Worm (Caenorhabditis elegans) whole organism, L3 larva: ENCODE measurements around the gene chs-2.

Source experiments
- R02D3.7 ChIP-seq: fragments of 150-350 bp; optimal IDR thresholded peaks from 2 replicates; lab custom pipeline; 2014; ENCODE audit warnings: missing biosample characterization, missing genetic modification characterization
- ZK546.5 ChIP-seq: sonication (generic microtip); optimal IDR thresholded peaks from 2 replicates; lab custom pipeline; 2017; ENCODE audit warnings: missing biosample characterization, missing genetic modification characterization
- aly-2 ChIP-seq: fragments of 150-350 bp; optimal IDR thresholded peaks from 2 replicates; lab custom pipeline; 2014; ENCODE audit warnings: missing biosample characterization, missing genetic modification characterization
- ama-1 ChIP-seq: fragments of 150-350 bp; optimal IDR thresholded peaks from 2 replicates; lab custom pipeline; 2018
- ceh-9 ChIP-seq: sonication (generic microtip); optimal IDR thresholded peaks from 2 replicates; lab custom pipeline; 2018; ENCODE audit warnings: missing biosample characterization, missing genetic modification characterization
- egl-5 ChIP-seq: fragments of 150-350 bp; optimal IDR thresholded peaks from 2 replicates; lab custom pipeline; 2017; ENCODE audit warnings: missing biosample characterization, missing genetic modification reagents, missing genetic modification characterization, inconsistent platforms
- elt-1 ChIP-seq: fragments of 150-350 bp; optimal IDR thresholded peaks from 2 replicates; lab custom pipeline; 2014; ENCODE audit warnings: missing biosample characterization, missing genetic modification characterization
- elt-2 ChIP-seq: sonication (generic microtip); optimal IDR thresholded peaks from 2 replicates; lab custom pipeline; 2016; ENCODE audit warnings: missing genetic modification reagents, mild to moderate bottlenecking, missing genetic modification characterization, missing compliant biosample characterization
- elt-3 ChIP-seq, 3 experiments: fragments of 150-350 bp in 1 of 3; sonication (generic microtip) in 2 of 3; optimal IDR thresholded peaks; 2 replicates in 2 of 3; 4 replicates in 1 of 3; lab custom pipeline; 2014 to 2017; ENCODE audit warnings: missing biosample characterization in 3 of 3, missing genetic modification characterization in 3 of 3
- eor-1 ChIP-seq, 2 experiments: fragments of 150-350 bp; optimal IDR thresholded peaks; 2 replicates each; lab custom pipeline; 2014 to 2018; ENCODE audit warnings: missing biosample characterization in 2 of 2, missing genetic modification characterization in 2 of 2
- fkh-10 ChIP-seq: sonication (generic microtip); optimal IDR thresholded peaks from 2 replicates; lab custom pipeline; 2017; ENCODE audit warnings: missing biosample characterization, missing genetic modification reagents, missing genetic modification characterization
- fkh-2 ChIP-seq: fragments of 150-350 bp; optimal IDR thresholded peaks from 2 replicates; lab custom pipeline; 2014; ENCODE audit warnings: missing biosample characterization, missing genetic modification reagents, missing genetic modification characterization
- fos-1 ChIP-seq: fragments of 150-350 bp; optimal IDR thresholded peaks from 2 replicates; lab custom pipeline; 2014; ENCODE audit warnings: missing biosample characterization, missing genetic modification characterization
- hmg-11 ChIP-seq: sonication (generic microtip); optimal IDR thresholded peaks from 2 replicates; lab custom pipeline; 2016; ENCODE audit warnings: missing genetic modification characterization, missing compliant biosample characterization
- jun-1 ChIP-seq: fragments of 150-350 bp; optimal IDR thresholded peaks from 2 replicates; lab custom pipeline; 2014; ENCODE audit warnings: missing biosample characterization, missing genetic modification reagents, missing genetic modification characterization
- lin-15B ChIP-seq: fragments of 150-350 bp; optimal IDR thresholded peaks from 2 replicates; lab custom pipeline; 2014; ENCODE audit warnings: missing biosample characterization, missing genetic modification characterization
- lin-39 ChIP-seq: fragments of 150-350 bp; optimal IDR thresholded peaks from 2 replicates; lab custom pipeline; 2018; ENCODE audit warnings: missing biosample characterization, missing genetic modification reagents, missing genetic modification characterization
- lsy-12 ChIP-seq: sonication (generic microtip); optimal IDR thresholded peaks from 2 replicates; lab custom pipeline; 2016; ENCODE audit warnings: mild to moderate bottlenecking, missing genetic modification characterization, missing compliant biosample characterization
- mdl-1 ChIP-seq: fragments of 150-350 bp; optimal IDR thresholded peaks from 2 replicates; lab custom pipeline; 2014; ENCODE audit warnings: missing biosample characterization, missing genetic modification characterization
- nhr-11 ChIP-seq: fragments of 150-350 bp; optimal IDR thresholded peaks from 2 replicates; lab custom pipeline; 2014; ENCODE audit warnings: missing biosample characterization, missing genetic modification characterization
- nhr-12 ChIP-seq: fragments of 150-350 bp; optimal IDR thresholded peaks from 2 replicates; lab custom pipeline; 2014; ENCODE audit warnings: missing biosample characterization, missing genetic modification characterization
- nhr-23 ChIP-seq: fragments of 150-350 bp; optimal IDR thresholded peaks from 2 replicates; lab custom pipeline; 2014; ENCODE audit warnings: missing biosample characterization, missing genetic modification reagents, missing genetic modification characterization
- nhr-237 ChIP-seq: fragments of 150-350 bp; optimal IDR thresholded peaks from 2 replicates; lab custom pipeline; 2014; ENCODE audit warnings: missing biosample characterization, missing genetic modification characterization
- nhr-25 ChIP-seq: sonication (generic microtip); optimal IDR thresholded peaks from 2 replicates; lab custom pipeline; 2017; ENCODE audit warnings: missing biosample characterization, missing genetic modification characterization
- nhr-28 ChIP-seq: fragments of 150-350 bp; optimal IDR thresholded peaks from 2 replicates; lab custom pipeline; 2014; ENCODE audit warnings: missing biosample characterization, missing genetic modification characterization
- nhr-43 ChIP-seq: sonication (generic microtip); optimal IDR thresholded peaks from 2 replicates; lab custom pipeline; 2016; ENCODE audit warnings: mild to moderate bottlenecking, missing genetic modification characterization, missing compliant biosample characterization; ENCODE audit not compliant: poor library complexity, severe bottlenecking
- nhr-67 ChIP-seq: fragments of 150-350 bp; optimal IDR thresholded peaks from 2 replicates; lab custom pipeline; 2014; ENCODE audit warnings: missing biosample characterization, missing genetic modification characterization
- nhr-76 ChIP-seq: fragments of 150-350 bp; sonication (generic microtip); optimal IDR thresholded peaks from 5 replicates; lab custom pipeline; 2014; ENCODE audit warnings: missing biosample characterization, missing genetic modification characterization
- nhr-77 ChIP-seq: fragments of 150-350 bp; optimal IDR thresholded peaks from 2 replicates; lab custom pipeline; 2014; ENCODE audit warnings: missing biosample characterization, missing genetic modification characterization
- pha-4 ChIP-seq: fragments of 150-350 bp; optimal IDR thresholded peaks from 2 replicates; lab custom pipeline; 2014; ENCODE audit warnings: missing biosample characterization, missing genetic modification reagents, missing genetic modification characterization
- pqm-1 ChIP-seq: fragments of 150-350 bp; optimal IDR thresholded peaks from 2 replicates; lab custom pipeline; 2017; ENCODE audit warnings: missing biosample characterization, missing genetic modification characterization, inconsistent platforms
- sea-2 ChIP-seq: fragments of 150-350 bp; sonication (generic microtip); optimal IDR thresholded peaks from 4 replicates; lab custom pipeline; 2014; ENCODE audit warnings: missing biosample characterization, missing genetic modification reagents, missing genetic modification characterization
- tbx-2 ChIP-seq: sonication (generic microtip); optimal IDR thresholded peaks from 2 replicates; lab custom pipeline; 2016; ENCODE audit warnings: mild to moderate bottlenecking, missing genetic modification characterization, missing compliant biosample characterization
- unc-62 ChIP-seq: fragments of 150-350 bp; sonication (generic microtip); optimal IDR thresholded peaks from 4 replicates; lab custom pipeline; 2014; ENCODE audit warnings: missing biosample characterization, missing genetic modification reagents, missing genetic modification characterization
- zag-1 ChIP-seq: fragments of 150-350 bp; optimal IDR thresholded peaks from 2 replicates; lab custom pipeline; 2014; ENCODE audit warnings: missing biosample characterization, missing genetic modification characterization
- ztf-4 ChIP-seq: fragments of 150-350 bp; optimal IDR thresholded peaks from 2 replicates; lab custom pipeline; 2014; ENCODE audit warnings: missing biosample characterization, missing genetic modification characterization

The chs-2 gene

DNA sequence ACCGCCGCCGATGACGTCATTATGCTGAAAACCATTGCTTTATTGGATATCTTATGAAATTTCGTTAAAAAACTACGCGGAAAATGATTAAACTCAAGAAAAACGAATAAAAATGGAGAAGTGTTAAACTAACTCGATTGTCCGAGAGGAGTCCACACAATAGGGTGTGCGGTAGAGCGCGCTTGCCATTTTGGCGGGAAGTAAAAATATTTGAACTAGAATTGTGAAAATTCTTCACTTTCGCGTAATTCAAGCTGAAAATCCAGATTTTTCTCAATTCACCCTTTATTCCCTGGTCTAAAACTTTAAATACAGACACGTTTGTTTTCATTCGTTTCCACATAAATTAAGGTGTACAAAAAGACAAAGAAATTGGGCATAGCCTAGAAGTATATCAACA lies 19.8 kb downstream of the chs-2 start, which contains the start of gene F48A11.4 (continued):
- TF ChIP-seq nhr-12 (tag; lab: Kevin White, UChicago), result no peak
- peak; percentile 64 for TF ChIP-seq elt-2 (tag; lab: Kevin White, UChicago)
- TF ChIP-seq egl-5 (tag; lab: Kevin White, UChicago), result peak; percentile 91
- TF ChIP-seq eor-1 (tag; optimal IDR thresholded peaks at IDR 0.05; lab: Kevin White, UChicago), result no peak
- TF ChIP-seq elt-3 (tag; optimal IDR thresholded peaks at IDR 0.05; lab: Kevin White, UChicago), result peak in 1 of 3 experiments; percentile 3
- TF ChIP-seq fkh-10 (GFP tag; lab: Kevin White, UChicago), result peak; percentile 51
- TF ChIP-seq elt-1, result peak; percentile 47
- TF ChIP-seq nhr-67 (tag; lab: Kevin White, UChicago), result no peak
- TF ChIP-seq nhr-43 (tag; lab: Kevin White, UChicago), result peak; percentile 93
- TF ChIP-seq nhr-25, result peak; percentile 94
- TF ChIP-seq nhr-76 (tag; lab: Kevin White, UChicago), result peak; percentile 17
- peak; percentile 98 for TF ChIP-seq lin-15B
- peak; percentile 95 for TF ChIP-seq nhr-23

- TF ChIP-seq jun-1 (tag; lab: Kevin White, UChicago), result no peak
- no peak for TF ChIP-seq elt-1
- TF ChIP-seq lsy-12 (tag; lab: Kevin White, UChicago), result no peak
- TF ChIP-seq ceh-9 (tag; lab: Kevin White, UChicago), result no peak
- TF ChIP-seq nhr-28 (tag; lab: Kevin White, UChicago), result no peak
- TF ChIP-seq nhr-67 (tag; lab: Kevin White, UChicago), result no peak
- TF ChIP-seq hmg-11, result no peak
- TF ChIP-seq fkh-10 (GFP tag; lab: Kevin White, UChicago), result no peak
- no peak for TF ChIP-seq mdl-1 (tag; lab: Kevin White, UChicago)
- TF ChIP-seq lin-39 (tag; lab: Kevin White, UChicago), result no peak
- TF ChIP-seq pha-4 (tag; lab: Kevin White, UChicago), result no peak
- no peak for TF ChIP-seq R02D3.7
- TF ChIP-seq unc-62 (GFP tag; lab: Kevin White, UChicago), result no peak
- no peak for TF ChIP-seq nhr-237
- TF ChIP-seq nhr-43 (tag; lab: Kevin White, UChicago), result no peak
Measured at ce11 chrII:217308-217707, 20.5 kb downstream of the chs-2 start.

- TF ChIP-seq ZK546.5 (no peak), sea-2 (GFP tag; lab: Kevin White, UChicago) (no peak), zag-1 (tag; lab: Kevin White, UChicago) (no peak), nhr-25 (no peak), nhr-12 (tag; lab: Kevin White, UChicago) (no peak), elt-3 (tag; optimal IDR thresholded peaks at IDR 0.05; lab: Kevin White, UChicago) (no peak), fos-1 (tag; lab: Kevin White, UChicago) (no peak), nhr-67 (tag; lab: Kevin White, UChicago) (no peak)
- TF ChIP-seq, all 47 proteins: peak for 0
Measured at ce11 chrII:219846-220503, 23.2 kb downstream of the chs-2 start.

DNA sequence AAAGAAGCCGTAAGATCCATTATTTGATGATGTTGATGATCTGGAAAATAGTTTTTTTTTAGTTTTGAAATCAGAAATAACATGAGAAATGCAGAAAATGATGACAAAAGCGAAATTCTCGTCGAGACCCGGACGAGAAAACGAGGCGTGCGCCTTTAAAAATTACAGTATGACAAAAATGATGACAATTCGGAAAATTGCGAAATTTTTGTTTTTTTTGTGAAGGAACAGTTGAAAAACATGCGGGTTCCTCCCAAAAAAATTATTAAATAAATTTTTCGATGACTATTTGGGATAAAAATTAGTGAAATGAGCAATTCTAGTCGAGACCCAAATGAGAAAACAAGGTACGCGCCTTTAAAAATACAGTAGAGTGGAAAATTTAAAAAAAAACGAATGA lies 23.8 kb downstream of the chs-2 start, which contains the start of gene ubxn-3:
ubxn-3 (minus strand) TSS at position 66 of the 400 bp plus-strand sequence.
- TF ChIP-seq ceh-9 (tag; lab: Kevin White, UChicago), result no peak
- TF ChIP-seq nhr-237, result no peak
- no peak for TF ChIP-seq nhr-77 (tag; lab: Kevin White, UChicago)
- TF ChIP-seq tbx-2, result no peak
- no peak for TF ChIP-seq aly-2 (tag; lab: Kevin White, UChicago)
- TF ChIP-seq ztf-4 (tag; lab: Kevin White, UChicago), result no peak
- no peak for TF ChIP-seq nhr-11 (tag; lab: Kevin White, UChicago)
- no peak for TF ChIP-seq nhr-12 (tag; lab: Kevin White, UChicago)
- no peak for TF ChIP-seq fkh-10 (GFP tag; lab: Kevin White, UChicago)
- TF ChIP-seq elt-1, result no peak
- TF ChIP-seq pqm-1 (tag; lab: Kevin White, UChicago), result no peak
- no peak for TF ChIP-seq fkh-2 (tag; lab: Kevin White, UChicago)
- no peak for TF ChIP-seq nhr-28 (tag; lab: Kevin White, UChicago)
- TF ChIP-seq ama-1, result no peak
- TF ChIP-seq hmg-11, result no peak
- TF ChIP-seq elt-2 (tag; lab: Kevin White, UChicago), result no peak
- TF ChIP-seq, all 47 proteins: peak for 0
